Worm (Caenorhabditis elegans) whole organism, midembryonic: ENCODE results near the gene nit-1.
A peak's percentile ranks its signal among the peaks of the same experiment; 100 is the strongest.

Source experiments
- T22C8.4 ChIP-seq: fragments of 200-800 bp; sonication (Bioruptor generic); IDR thresholded peaks from 2 replicates; pipeline ENCODE4 v1.3.6; 2022; ENCODE audit warnings: missing genetic modification characterization, missing compliant biosample characterization
- cog-1 ChIP-seq: sonication (generic microtip); optimal IDR thresholded peaks from 2 replicates; lab custom pipeline; 2016; ENCODE audit warnings: missing genetic modification characterization, missing compliant biosample characterization
- flt-1 ChIP-seq: fragments of 200-800 bp; sonication (Bioruptor generic); IDR thresholded peaks from 2 replicates; pipeline ENCODE4 v1.3.6; 2022; ENCODE audit warnings: missing genetic modification characterization, missing compliant biosample characterization
- klf-2 ChIP-seq: fragments of 200-800 bp; sonication (Bioruptor generic); conservative IDR thresholded peaks from 2 replicates; pipeline ENCODE4 v1.3.6; 2022; ENCODE audit warnings: missing genetic modification reagents, missing genetic modification characterization, missing compliant biosample characterization
- med-1 ChIP-seq: sonication (generic microtip); optimal IDR thresholded peaks from 2 replicates; lab custom pipeline; 2017; ENCODE audit warnings: missing genetic modification characterization, mild to moderate bottlenecking, missing compliant biosample characterization, antibody characterized with exemption, missing genetic modification reagents; ENCODE audit not compliant: insufficient read depth
- ref-1 ChIP-seq: fragments of 200-800 bp; sonication (Bioruptor generic); conservative IDR thresholded peaks from 2 replicates; pipeline ENCODE4 v1.3.6; 2022; ENCODE audit warnings: missing genetic modification reagents, missing genetic modification characterization, missing compliant biosample characterization
- tab-1 ChIP-seq: fragments of 200-800 bp; sonication (Bioruptor generic); IDR thresholded peaks from 2 replicates; pipeline ENCODE4 v1.3.6; 2022; ENCODE audit warnings: missing genetic modification characterization, missing compliant biosample characterization
- ztf-23 ChIP-seq: fragments of 200-800 bp; sonication (Bioruptor generic); IDR thresholded peaks from 2 replicates; pipeline ENCODE4 v1.3.6; 2022; ENCODE audit warnings: missing genetic modification reagents, missing genetic modification characterization, missing compliant biosample characterization
- ztf-29 ChIP-seq: fragments of 200-800 bp; sonication (Bioruptor generic); IDR thresholded peaks from 2 replicates; pipeline ENCODE4 v1.3.6; 2022; ENCODE audit warnings: missing genetic modification reagents, missing genetic modification characterization, missing compliant biosample characterization

The nit-1 gene

DNA sequence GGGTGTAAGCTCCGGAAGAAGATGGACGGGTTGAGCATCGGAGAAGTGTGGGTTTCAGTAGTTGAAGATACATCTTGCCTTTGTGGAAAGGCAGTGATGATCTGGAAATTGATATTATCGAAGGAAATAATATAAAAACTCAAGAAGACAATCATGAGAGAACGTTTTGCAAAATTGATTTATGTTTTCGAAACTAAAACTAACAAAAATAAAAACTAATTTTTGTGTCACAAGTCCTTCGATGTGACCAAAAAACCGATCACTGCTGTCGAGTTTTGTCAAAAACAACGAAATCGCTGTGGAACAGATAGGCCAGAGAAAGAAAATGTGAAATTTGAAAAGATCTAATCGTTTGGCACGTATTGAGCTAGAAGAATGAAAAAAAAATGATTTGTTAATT lies 14.4 kb upstream of the nit-1 start, which contains the start of gene mmcm-1:
Gene mmcm-1, minus strand, starts transcription at position 101 of the 400 bp plus-strand sequence.
- TF ChIP-seq ref-1 (no peak), cog-1 (tag; lab: Kevin White, UChicago) (no peak), ztf-23 (no peak), T22C8.4 (GFP tag; lab: Robert Waterston, UW) (no peak), ztf-29 (GFP tag; lab: Robert Waterston, UW) (no peak), med-1 (GFP tag; lab: Kevin White, UChicago) (no peak), klf-2 (no peak), flt-1 (no peak), tab-1 (GFP tag; lab: Robert Waterston, UW) (no peak)

DNA sequence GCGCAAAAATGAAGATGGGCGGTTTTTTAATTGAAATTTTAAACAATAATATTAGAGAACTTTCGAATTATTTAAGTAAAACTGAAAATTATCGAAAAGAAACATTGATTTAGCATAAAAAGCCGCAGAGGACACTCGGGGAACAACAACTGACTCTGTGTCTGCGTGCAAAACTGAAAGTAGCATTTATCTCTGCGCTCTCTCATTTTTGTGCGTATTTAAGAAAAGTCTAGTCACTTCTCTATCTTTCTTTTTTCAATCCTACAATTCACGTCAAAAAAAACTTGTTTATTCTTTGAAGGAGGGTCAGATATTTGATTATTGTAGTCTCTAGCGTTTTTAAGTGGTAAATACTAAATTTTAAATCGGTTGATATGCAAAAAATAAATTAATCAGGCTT lies 13.8 kb upstream of the nit-1 start:
- no peak for TF ChIP-seq ztf-29 (GFP tag; lab: Robert Waterston, UW)

DNA sequence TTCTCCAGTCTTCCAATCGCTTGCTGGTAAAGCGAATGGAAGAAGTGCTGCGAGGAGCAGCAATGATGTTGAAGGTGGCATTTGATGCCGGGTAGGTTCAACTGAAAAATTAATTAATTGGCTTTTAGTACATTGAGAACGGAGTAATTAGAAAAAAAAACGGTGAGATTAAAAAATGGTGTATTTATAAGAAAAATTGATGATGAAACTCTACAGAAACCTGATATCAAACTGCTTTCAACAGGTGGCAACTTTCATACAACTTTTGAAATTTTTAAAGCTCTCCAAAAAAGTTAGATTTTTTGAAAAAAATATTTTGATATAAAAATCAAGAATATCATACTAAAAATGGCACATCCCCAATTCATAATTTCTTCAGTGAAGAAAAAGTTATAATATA lies 8.0 kb upstream of the nit-1 start, which contains the start of gene pat-3:
Gene pat-3, minus strand, starts transcription at position 101 of the 400 bp plus-strand sequence.
- no peak for TF ChIP-seq flt-1
- TF ChIP-seq T22C8.4 (GFP tag; lab: Robert Waterston, UW) = no peak
- no peak for TF ChIP-seq ztf-29 (GFP tag; lab: Robert Waterston, UW)
- no peak for TF ChIP-seq ztf-23
- TF ChIP-seq med-1 (GFP tag; lab: Kevin White, UChicago) = no peak
- TF ChIP-seq cog-1 (tag; lab: Kevin White, UChicago) = no peak
- TF ChIP-seq klf-2 = no peak
- no peak for TF ChIP-seq ref-1
- TF ChIP-seq tab-1 (GFP tag; lab: Robert Waterston, UW) = no peak

DNA sequence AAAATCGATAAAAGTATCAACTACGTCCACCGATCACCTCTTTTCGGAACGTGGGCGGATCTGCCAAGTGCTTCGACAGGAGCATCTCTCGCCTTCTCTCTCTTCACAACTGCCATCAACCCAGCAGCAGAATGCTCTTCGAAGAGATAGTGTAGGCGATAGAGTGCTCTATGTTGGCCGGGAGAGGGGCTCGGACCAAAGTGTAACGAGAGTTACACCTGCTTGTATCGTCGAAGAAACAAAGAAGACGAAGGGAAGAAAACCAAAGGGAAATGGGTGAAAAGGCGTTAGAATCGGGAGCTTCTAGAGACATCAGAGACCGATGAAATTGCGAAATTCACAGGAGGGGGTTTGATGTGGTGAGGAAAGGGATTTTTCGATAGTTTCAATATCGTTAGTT lies 7.2 kb upstream of the nit-1 start:
- TF ChIP-seq klf-2 (no peak), T22C8.4 (GFP tag; lab: Robert Waterston, UW) (no peak), tab-1 (GFP tag; lab: Robert Waterston, UW) (no peak), med-1 (GFP tag; lab: Kevin White, UChicago) (no peak), cog-1 (tag; lab: Kevin White, UChicago) (no peak), ztf-29 (GFP tag; lab: Robert Waterston, UW) (no peak), ztf-23 (no peak), ref-1 (no peak), flt-1 (no peak)

DNA sequence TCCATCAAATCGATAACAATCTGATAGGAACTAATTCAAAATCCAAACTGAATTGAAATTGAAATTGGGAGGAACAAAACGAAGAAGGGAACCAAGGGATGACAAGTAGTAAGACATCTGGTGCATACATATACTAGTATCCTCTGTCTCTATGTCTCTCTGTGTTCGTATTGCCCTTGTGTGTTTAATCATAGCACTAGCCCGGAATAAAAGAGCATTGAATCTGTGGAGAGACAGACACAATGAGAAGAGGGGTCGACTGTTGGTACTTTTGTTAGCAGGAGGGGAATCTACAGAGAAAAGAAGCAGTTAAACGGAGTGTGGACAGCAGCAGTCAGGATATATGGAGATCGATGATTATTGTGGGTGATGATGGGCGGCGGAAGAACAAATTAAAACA lies 6.3 kb upstream of the nit-1 start:
- no peak for TF ChIP-seq ref-1
- no peak for TF ChIP-seq med-1 (GFP tag; lab: Kevin White, UChicago)
- no peak for TF ChIP-seq T22C8.4 (GFP tag; lab: Robert Waterston, UW)
- TF ChIP-seq tab-1 (GFP tag; lab: Robert Waterston, UW) = no peak
- TF ChIP-seq flt-1 = no peak
- 0 out of 2 replicates have a peak, but pooled peaks have one; percentile 28 for TF ChIP-seq ztf-23
- no peak for TF ChIP-seq klf-2
- TF ChIP-seq cog-1 (tag; lab: Kevin White, UChicago) = no peak
- peak; percentile 40; the same call in 1 of the 2 replicates for TF ChIP-seq ztf-29 (GFP tag; lab: Robert Waterston, UW)

DNA sequence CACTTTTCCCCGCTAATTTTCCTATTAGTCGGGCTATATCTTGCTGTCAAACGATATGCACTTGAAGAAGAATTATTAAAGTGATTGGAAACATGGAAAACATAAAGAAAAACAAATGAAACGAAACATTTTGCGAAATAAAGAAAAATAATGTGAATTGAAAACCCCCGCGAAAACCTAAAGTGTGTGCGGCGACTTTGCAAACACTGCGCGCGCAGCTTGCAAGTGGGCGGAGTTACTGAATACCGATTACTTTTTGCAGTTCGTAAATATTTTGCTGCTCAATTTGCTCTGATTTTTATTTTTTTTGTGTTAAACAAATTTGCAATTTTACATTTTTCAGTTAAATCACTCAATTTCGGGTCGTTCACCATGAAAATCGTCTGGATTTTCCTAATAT lies 5.4 kb upstream of the nit-1 start, which contains the start of gene ccdc-47:
Gene ccdc-47, plus strand, starts transcription at position 344 of the 400 bp plus-strand sequence.
- TF ChIP-seq med-1 (GFP tag; lab: Kevin White, UChicago) (peak; percentile 95), tab-1 (GFP tag; lab: Robert Waterston, UW) (peak; percentile 88), cog-1 (tag; lab: Kevin White, UChicago) (peak; percentile 72), ztf-29 (GFP tag; lab: Robert Waterston, UW) (no peak), T22C8.4 (GFP tag; lab: Robert Waterston, UW) (peak; percentile 66), ztf-23 (peak; percentile 89), flt-1 (peak; percentile 93), ref-1 (0 out of 2 replicates have a peak, but pooled peaks have one; percentile 22), klf-2 (peak; percentile 77)

DNA sequence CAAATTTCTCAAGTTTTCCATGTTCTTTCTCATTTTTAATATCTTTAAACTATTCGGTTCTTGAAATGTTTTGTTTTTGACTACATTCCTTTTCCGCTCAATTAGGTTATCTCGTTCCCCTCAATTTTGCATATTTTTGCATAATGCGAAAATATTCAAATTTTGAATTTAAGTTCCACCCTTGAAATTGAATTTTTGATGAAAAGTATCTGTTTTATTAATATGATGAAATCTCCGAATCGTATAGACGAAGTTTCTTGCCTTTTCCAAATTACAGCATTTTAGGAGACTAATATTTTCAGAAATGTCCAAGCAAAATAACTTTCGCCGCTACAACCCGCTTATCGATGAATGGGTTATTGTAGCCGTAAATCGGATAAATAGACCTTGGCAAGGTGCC lies 3.4 kb upstream of the nit-1 start, which contains the start of gene ZK1058.3:
Gene ZK1058.3, plus strand, starts transcription at position 301 of the 400 bp plus-strand sequence.
- TF ChIP-seq flt-1 (no peak), med-1 (GFP tag; lab: Kevin White, UChicago) (no peak), ref-1 (no peak), cog-1 (tag; lab: Kevin White, UChicago) (no peak), T22C8.4 (GFP tag; lab: Robert Waterston, UW) (no peak), ztf-29 (GFP tag; lab: Robert Waterston, UW) (no peak), tab-1 (GFP tag; lab: Robert Waterston, UW) (no peak), klf-2 (no peak), ztf-23 (no peak)

DNA sequence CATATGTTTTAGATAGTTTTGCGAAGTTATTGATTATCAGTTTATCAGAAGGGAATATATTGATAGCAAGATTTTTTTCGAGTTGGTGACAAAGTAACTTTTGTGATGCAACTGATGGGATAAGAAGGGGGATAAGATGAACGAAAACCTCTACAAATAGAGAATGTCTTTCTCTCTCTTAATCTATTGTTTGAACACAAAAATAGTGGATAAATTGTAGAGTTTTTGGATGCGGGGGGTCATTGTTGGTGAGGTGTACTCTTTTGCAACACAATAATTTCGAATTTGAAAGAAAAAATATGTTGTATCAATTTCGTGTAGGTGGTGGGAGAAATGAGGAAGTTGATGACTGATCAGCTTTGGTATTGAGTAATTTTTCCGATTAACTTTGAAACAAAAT lies 4.1 kb downstream of the nit-1 start, which contains the start of gene ZK1058.9:
Gene ZK1058.9, minus strand, starts transcription at position 101 of the 400 bp plus-strand sequence.
- TF ChIP-seq med-1 (GFP tag; lab: Kevin White, UChicago) = no peak
- TF ChIP-seq ref-1 = no peak
- no peak for TF ChIP-seq klf-2
- no peak for TF ChIP-seq T22C8.4 (GFP tag; lab: Robert Waterston, UW)
- TF ChIP-seq flt-1 = no peak
- TF ChIP-seq tab-1 (GFP tag; lab: Robert Waterston, UW) = no peak
- no peak for TF ChIP-seq ztf-23
- TF ChIP-seq cog-1 (tag; lab: Kevin White, UChicago) = no peak
- no peak for TF ChIP-seq ztf-29 (GFP tag; lab: Robert Waterston, UW)

DNA sequence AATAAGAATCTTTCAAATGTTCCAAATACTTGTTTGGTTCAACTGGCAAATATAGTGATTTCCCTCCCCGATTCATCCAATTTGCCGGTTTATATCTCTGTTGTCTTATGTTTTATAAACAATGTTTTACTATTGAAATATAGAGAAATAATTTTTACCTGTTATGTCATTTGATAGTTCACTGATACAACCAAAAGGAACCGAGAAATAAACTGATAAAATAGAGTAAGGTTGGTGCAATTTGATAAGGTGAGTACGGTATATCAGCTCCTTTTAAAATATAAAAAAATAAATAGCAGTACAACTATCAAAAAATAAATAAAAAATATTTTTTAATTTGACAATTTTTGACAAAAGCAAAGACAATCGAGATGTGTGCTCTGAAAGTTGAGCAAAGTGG lies 4.8 kb downstream of the nit-1 start:
- no peak for TF ChIP-seq klf-2
- TF ChIP-seq tab-1 (GFP tag; lab: Robert Waterston, UW) = no peak
- no peak for TF ChIP-seq med-1 (GFP tag; lab: Kevin White, UChicago)
- TF ChIP-seq ztf-23 = no peak
- TF ChIP-seq ref-1 = no peak
- no peak for TF ChIP-seq flt-1
- no peak for TF ChIP-seq ztf-29 (GFP tag; lab: Robert Waterston, UW)
- TF ChIP-seq cog-1 (tag; lab: Kevin White, UChicago) = no peak
- no peak for TF ChIP-seq T22C8.4 (GFP tag; lab: Robert Waterston, UW)

DNA sequence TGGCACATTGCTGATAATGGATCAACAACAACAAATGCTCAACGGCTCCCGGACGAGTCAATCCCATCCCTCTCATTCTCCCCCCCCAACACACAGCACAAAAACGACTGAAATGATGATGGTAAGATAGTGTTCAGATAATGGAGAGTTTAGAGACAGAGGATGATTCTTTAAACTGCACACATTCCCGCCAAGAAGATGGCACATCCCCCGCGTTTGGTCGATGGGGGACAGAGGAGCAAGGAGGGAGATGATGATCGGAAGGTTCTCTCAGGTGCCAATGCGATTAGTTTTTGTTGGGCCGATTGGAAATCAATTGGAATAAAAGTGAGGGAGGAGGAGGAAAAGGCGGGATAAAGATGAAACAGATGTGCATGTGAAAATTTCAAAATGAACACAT lies 5.4 kb downstream of the nit-1 start:
- no peak for TF ChIP-seq ztf-23
- TF ChIP-seq ztf-29 (GFP tag; lab: Robert Waterston, UW) = no peak
- no peak for TF ChIP-seq klf-2
- no peak for TF ChIP-seq med-1 (GFP tag; lab: Kevin White, UChicago)
- TF ChIP-seq ref-1 = no peak
- TF ChIP-seq flt-1 = no peak
- TF ChIP-seq T22C8.4 (GFP tag; lab: Robert Waterston, UW) = no peak
- TF ChIP-seq tab-1 (GFP tag; lab: Robert Waterston, UW) = no peak
- no peak for TF ChIP-seq cog-1 (tag; lab: Kevin White, UChicago)
